Fruit fly (Drosophila melanogaster) whole organism, embryonic: ENCODE data around the gene Polr1C.

Source experiments
- Adf1 ChIP-seq: fragments of 200-800 bp; sonication (Bioruptor generic); IDR thresholded peaks from 2 replicates; pipeline ENCODE4 v1.3.6; 2022; ENCODE audit warnings: missing biosample characterization, missing genetic modification characterization
- Blimp-1 ChIP-seq: fragments of 200-800 bp; sonication (Bioruptor generic); optimal IDR thresholded peaks from 3 replicates; lab custom pipeline; 2018; ENCODE audit warnings: missing biosample characterization, missing genetic modification characterization, mild to moderate bottlenecking, moderate library complexity, missing genetic modification reagents
- CG10366 ChIP-seq: fragments of 200-800 bp; sonication (Bioruptor generic); IDR thresholded peaks from 2 replicates; pipeline ENCODE4 v1.3.6; 2022; ENCODE audit warnings: missing biosample characterization, missing genetic modification characterization
- CG11695 ChIP-seq: fragments of 200-800 bp; sonication (Bioruptor generic); IDR thresholded peaks from 3 replicates; pipeline ENCODE4 v1.3.6; 2022; ENCODE audit warnings: missing biosample characterization, missing genetic modification characterization
- CG12219 ChIP-seq: fragments of 200-800 bp; sonication (Bioruptor generic); optimal IDR thresholded peaks from 3 replicates; lab custom pipeline; 2018; ENCODE audit warnings: missing biosample characterization, mild to moderate bottlenecking, missing genetic modification characterization
- CG14050 ChIP-seq: fragments of 200-800 bp; sonication (Bioruptor generic); IDR thresholded peaks from 3 replicates; pipeline ENCODE4 v1.3.6; 2022; ENCODE audit warnings: missing biosample characterization, missing genetic modification characterization
- CG1603 ChIP-seq: fragments of 200-800 bp; sonication (Bioruptor generic); optimal IDR thresholded peaks from 2 replicates; lab custom pipeline; 2019; ENCODE audit warnings: missing biosample characterization, mild to moderate bottlenecking, missing genetic modification characterization, moderate library complexity
- CG32532 ChIP-seq: fragments of 200-800 bp; sonication (Bioruptor generic); IDR thresholded peaks from 2 replicates; pipeline ENCODE4 v1.3.6; 2022; ENCODE audit warnings: missing biosample characterization, missing genetic modification characterization
- CG42726 ChIP-seq: fragments of 200-800 bp; sonication (Bioruptor generic); IDR thresholded peaks from 2 replicates; pipeline ENCODE4 v1.3.6; 2022; ENCODE audit warnings: missing biosample characterization, missing genetic modification characterization; ENCODE audit not compliant: partially characterized antibody
- CG4707 ChIP-seq: fragments of 200-800 bp; sonication (Bioruptor generic); optimal IDR thresholded peaks from 2 replicates; lab custom pipeline; 2018; ENCODE audit warnings: missing biosample characterization, mild to moderate bottlenecking, missing genetic modification characterization, moderate library complexity
- CG4730 ChIP-seq: fragments of 200-800 bp; sonication (Bioruptor generic); IDR thresholded peaks from 2 replicates; pipeline ENCODE4 v1.3.6; 2022; ENCODE audit warnings: missing biosample characterization, missing genetic modification characterization
- CG6175 ChIP-seq: fragments of 200-800 bp; sonication (Bioruptor generic); IDR thresholded peaks from 3 replicates; pipeline ENCODE4 v1.3.6; 2022; ENCODE audit warnings: missing biosample characterization, missing genetic modification characterization
- CG6791 ChIP-seq: fragments of 200-800 bp; sonication (Bioruptor generic); IDR thresholded peaks from 3 replicates; pipeline ENCODE4 v1.3.6; 2022; ENCODE audit warnings: missing biosample characterization, missing genetic modification characterization; ENCODE audit not compliant: partially characterized antibody
- CG8478 ChIP-seq: fragments of >200 bp; optimal IDR thresholded peaks from 2 replicates; lab custom pipeline; 2018
- D ChIP-seq, 2 experiments: fragments of 200-800 bp in 1 of 2; fragments of >200 bp in 1 of 2; sonication (Bioruptor generic) in 1 of 2; optimal IDR thresholded peaks; 2 replicates in 1 of 2; 3 replicates in 1 of 2; lab custom pipeline; 2017; ENCODE audit warnings: mild to moderate bottlenecking in 1 of 2, missing biosample characterization in 1 of 2, missing genetic modification characterization in 1 of 2, missing genetic modification reagents in 1 of 2
- Drgx ChIP-seq: fragments of 200-800 bp; sonication (Bioruptor generic); IDR thresholded peaks from 2 replicates; pipeline ENCODE4 v1.3.6; 2022; ENCODE audit warnings: missing biosample characterization, missing genetic modification characterization
- ERR ChIP-seq: fragments of 200-800 bp; sonication (Bioruptor generic); optimal IDR thresholded peaks from 2 replicates; lab custom pipeline; 2016; ENCODE audit warnings: missing biosample characterization, missing genetic modification characterization
- Eip74EF ChIP-seq, 2 experiments: fragments of 200-800 bp in 1 of 2; fragments of >200 bp in 1 of 2; sonication (Bioruptor generic) in 1 of 2; optimal IDR thresholded peaks; 2 replicates each; lab custom pipeline; 2017 to 2019; ENCODE audit warnings: missing biosample characterization in 2 of 2, missing genetic modification characterization in 2 of 2, mild to moderate bottlenecking in 1 of 2, moderate library complexity in 1 of 2
- Ets65A ChIP-seq: fragments of 200-800 bp; sonication (Bioruptor generic); peaks from one replicate; lab custom pipeline; 2016; ENCODE audit warnings: missing biosample characterization, missing genetic modification characterization
- H15 ChIP-seq: fragments of 200-800 bp; sonication (Bioruptor generic); IDR thresholded peaks from 3 replicates; pipeline ENCODE4 v1.3.6; 2022; ENCODE audit warnings: missing biosample characterization, missing genetic modification characterization
- HmgD ChIP-seq: fragments of 200-800 bp; sonication (Bioruptor generic); optimal IDR thresholded peaks from 3 replicates; lab custom pipeline; 2016; ENCODE audit warnings: missing biosample characterization, missing genetic modification characterization
- Hr78 ChIP-seq, 2 experiments: fragments of 200-800 bp in 1 of 2; fragments of >200 bp in 1 of 2; sonication (Bioruptor generic) in 1 of 2; optimal IDR thresholded peaks; 2 replicates each; lab custom pipeline; 2017 to 2019; ENCODE audit warnings: missing biosample characterization in 2 of 2, missing genetic modification characterization in 2 of 2, mild to moderate bottlenecking in 1 of 2, moderate library complexity in 1 of 2
- Lim3 ChIP-seq: fragments of 200-800 bp; sonication (Bioruptor generic); IDR thresholded peaks from 2 replicates; pipeline ENCODE4 v1.3.6; 2022; ENCODE audit warnings: missing biosample characterization, missing genetic modification characterization
- Med ChIP-seq: fragments of 200-800 bp; sonication (Bioruptor generic); peaks from one replicate; lab custom pipeline; 2016; ENCODE audit warnings: missing biosample characterization, missing genetic modification characterization, mild to moderate bottlenecking, inconsistent platforms, moderate library complexity
- NFAT ChIP-seq: fragments of 200-800 bp; sonication (Bioruptor generic); IDR thresholded peaks from 2 replicates; pipeline ENCODE4 v1.3.6; 2022; ENCODE audit warnings: missing biosample characterization, missing genetic modification characterization
- Optix ChIP-seq: fragments of 200-800 bp; sonication (Bioruptor generic); IDR thresholded peaks from 3 replicates; pipeline ENCODE4 v1.3.6; 2022; ENCODE audit warnings: missing biosample characterization, missing genetic modification characterization
- Rfx ChIP-seq: fragments of 200-800 bp; sonication (Bioruptor generic); IDR thresholded peaks from 2 replicates; pipeline ENCODE4 v1.3.6; 2022; ENCODE audit warnings: missing biosample characterization, missing genetic modification characterization
- abd-A ChIP-seq: fragments of 200-800 bp; sonication (Bioruptor generic); optimal IDR thresholded peaks from 3 replicates; lab custom pipeline; 2019; ENCODE audit warnings: missing biosample characterization, mild to moderate bottlenecking, missing genetic modification characterization, moderate library complexity
- ac ChIP-seq: fragments of 200-800 bp; sonication (Bioruptor generic); optimal IDR thresholded peaks from 3 replicates; lab custom pipeline; 2017; ENCODE audit warnings: missing biosample characterization, mild to moderate bottlenecking, missing genetic modification characterization
- aop ChIP-seq: fragments of 200-800 bp; sonication (Bioruptor generic); IDR thresholded peaks from 2 replicates; pipeline ENCODE4 v1.3.6; 2022; ENCODE audit warnings: missing biosample characterization, missing genetic modification characterization
- cad ChIP-seq: fragments of >200 bp; optimal IDR thresholded peaks from 2 replicates; lab custom pipeline; 2017; ENCODE audit warnings: missing biosample characterization, missing genetic modification characterization
- chm ChIP-seq: fragments of 200-800 bp; sonication (Bioruptor generic); IDR thresholded peaks from 2 replicates; pipeline ENCODE4 v1.3.6; 2022; ENCODE audit warnings: missing biosample characterization, missing genetic modification characterization
- dpn ChIP-seq, 2 experiments: fragments of 200-800 bp; sonication (Bioruptor generic); optimal IDR thresholded peaks; 3 replicates each; lab custom pipeline; 2016; ENCODE audit warnings: missing biosample characterization in 2 of 2, missing genetic modification characterization in 2 of 2
- ftz-f1 ChIP-seq: fragments of 200-800 bp; sonication (Bioruptor generic); optimal IDR thresholded peaks from 2 replicates; lab custom pipeline; 2016; ENCODE audit warnings: missing biosample characterization, missing genetic modification characterization
- gce ChIP-seq: fragments of 200-800 bp; sonication (Bioruptor generic); IDR thresholded peaks from 3 replicates; pipeline ENCODE4 v1.3.6; 2022; ENCODE audit warnings: missing biosample characterization, missing genetic modification characterization
- gsb-n ChIP-seq: fragments of 200-800 bp; sonication (Bioruptor generic); optimal IDR thresholded peaks from 3 replicates; lab custom pipeline; 2018; ENCODE audit warnings: missing biosample characterization, mild to moderate bottlenecking, missing genetic modification characterization
- klu ChIP-seq: fragments of 200-800 bp; sonication (Bioruptor generic); IDR thresholded peaks from 2 replicates; pipeline ENCODE4 v1.3.6; 2022; ENCODE audit warnings: missing biosample characterization, missing genetic modification characterization
- lmd ChIP-seq: fragments of 200-800 bp; sonication (Bioruptor generic); IDR thresholded peaks from 2 replicates; pipeline ENCODE4 v1.3.6; 2022; ENCODE audit warnings: missing biosample characterization, missing genetic modification characterization
- p53 ChIP-seq: fragments of 200-800 bp; sonication (Bioruptor generic); optimal IDR thresholded peaks from 2 replicates; lab custom pipeline; 2016; ENCODE audit warnings: missing biosample characterization, missing genetic modification characterization
- phol ChIP-seq: fragments of 200-800 bp; sonication (Bioruptor generic); optimal IDR thresholded peaks from 3 replicates; lab custom pipeline; 2018; ENCODE audit warnings: missing biosample characterization, mild to moderate bottlenecking, missing genetic modification characterization, moderate library complexity
- pros ChIP-seq: fragments of 200-800 bp; sonication (Bioruptor generic); optimal IDR thresholded peaks from 3 replicates; lab custom pipeline; 2019; ENCODE audit warnings: missing biosample characterization, mild to moderate bottlenecking, missing genetic modification characterization, moderate library complexity
- rib ChIP-seq: fragments of 200-800 bp; sonication (Bioruptor generic); IDR thresholded peaks from 2 replicates; pipeline ENCODE4 v1.3.6; 2022; ENCODE audit warnings: missing biosample characterization, missing genetic modification characterization
- sr ChIP-seq: fragments of 200-800 bp; sonication (Bioruptor generic); IDR thresholded peaks from 3 replicates; pipeline ENCODE4 v1.3.6; 2022; ENCODE audit warnings: missing biosample characterization, missing genetic modification characterization
- tgo ChIP-seq: fragments of 200-800 bp; sonication (Bioruptor generic); IDR thresholded peaks from 3 replicates; pipeline ENCODE4 v1.3.6; 2022; ENCODE audit warnings: missing biosample characterization, missing genetic modification characterization
- tna ChIP-seq: fragments of 200-800 bp; sonication (Bioruptor generic); IDR thresholded peaks from 2 replicates; pipeline ENCODE4 v1.3.6; 2022; ENCODE audit warnings: missing biosample characterization, missing genetic modification characterization; ENCODE audit not compliant: partially characterized antibody
- trh ChIP-seq: fragments of 200-800 bp; sonication (Bioruptor generic); optimal IDR thresholded peaks from 2 replicates; lab custom pipeline; 2016; ENCODE audit warnings: missing biosample characterization, missing genetic modification characterization
- wor ChIP-seq: fragments of 200-800 bp; sonication (Bioruptor generic); IDR thresholded peaks from 2 replicates; pipeline ENCODE4 v1.3.6; 2022; ENCODE audit warnings: missing biosample characterization, missing genetic modification characterization
- yki ChIP-seq: fragments of >200 bp; optimal IDR thresholded peaks from 3 replicates; lab custom pipeline; 2018
- zfh1 ChIP-seq: fragments of 200-800 bp; sonication (Bioruptor generic); IDR thresholded peaks from 3 replicates; pipeline ENCODE4 v1.3.6; 2022; ENCODE audit warnings: missing biosample characterization, missing genetic modification characterization

Polr1C gene

dm6 chr2L:5000919-5001581, 32.2 kb downstream of the Polr1C start (continued):
- TF ChIP-seq CG14050 (GFP tag; lab: Robert Waterston, UW) (peak; percentile 19; the same call in 2 of the 3 replicates), tgo (GFP tag; lab: Robert Waterston, UW) (no peak; the same call in 2 of the 3 replicates), Drgx (peak; percentile 61), ERR (GFP tag; lab: Kevin White, UChicago) (peak; percentile 49), klu (GFP tag; lab: Robert Waterston, UW) (0 out of 2 replicates have a peak, but pooled peaks have one; percentile 5), pros (peak; percentile 65), Optix (GFP tag; lab: Robert Waterston, UW) (peak; percentile 23; the same call in 2 of the 3 replicates), Rfx (GFP tag; lab: Robert Waterston, UW) (peak; percentile 54), lmd (GFP tag; lab: Robert Waterston, UW) (peak; percentile 20), phol (tag; lab: Kevin White, UChicago) (no peak), H15 (GFP tag; lab: Robert Waterston, UW) (peak; percentile 48; the same call in 2 of the 3 replicates), CG10366 (GFP tag; lab: Robert Waterston, UW) (peak; percentile 34), dpn (GFP tag; optimal IDR thresholded peaks at IDR 0.05; lab: Kevin White, UChicago) (peak in 1 of 2 experiments; percentile 4), tna (peak; percentile 19; the same call in 1 of the 2 replicates), CG11695 (GFP tag; lab: Robert Waterston, UW) (peak; percentile 6; the same call in 1 of the 3 replicates), CG6175 (no peak; the same call in 2 of the 3 replicates), Hr78 (GFP tag; optimal IDR thresholded peaks at IDR 0.05; lab: Kevin White, UChicago) (peak in 1 of 2 experiments; percentile 71), gce (GFP tag; lab: Robert Waterston, UW) (peak; percentile 12; the same call in 1 of the 3 replicates), CG12219 (GFP tag; lab: Kevin White, UChicago) (no peak), ftz-f1 (GFP tag; lab: Kevin White, UChicago) (peak; percentile 100), abd-A (tag; lab: Kevin White, UChicago) (peak; percentile 91), Blimp-1 (GFP tag; lab: Kevin White, UChicago) (peak; percentile 48), HmgD (peak; percentile 81), CG8478 (peak; percentile 92), D (optimal IDR thresholded peaks at IDR 0.05; lab: Kevin White, UChicago) (peak; percentile 57), D (GFP tag; optimal IDR thresholded peaks at IDR 0.05; lab: Kevin White, UChicago) (no peak), CG42726 (GFP tag; lab: Robert Waterston, UW) (peak; percentile 87), CG6791 (GFP tag; lab: Robert Waterston, UW) (peak; percentile 60; the same call in 1 of the 3 replicates), CG1603 (tag; lab: Kevin White, UChicago) (peak; percentile 84), ac (GFP tag; lab: Kevin White, UChicago) (no peak), cad (GFP tag; lab: Kevin White, UChicago) (peak; percentile 34), CG32532 (GFP tag; lab: Robert Waterston, UW) (peak; percentile 50), chm (GFP tag; lab: Robert Waterston, UW) (peak; percentile 28; the same call in 1 of the 2 replicates), wor (GFP tag; lab: Robert Waterston, UW) (0 out of 2 replicates have a peak, but pooled peaks have one; percentile 12), Med (GFP tag; lab: Kevin White, UChicago) (peak; percentile 69), Lim3 (no peak), p53 (GFP tag; lab: Kevin White, UChicago) (no peak), Ets65A (GFP tag; lab: Kevin White, UChicago) (peak; percentile 73), CG4707 (GFP tag; lab: Kevin White, UChicago) (no peak), CG4730 (GFP tag; lab: Robert Waterston, UW) (peak; percentile 24), NFAT (GFP tag; lab: Robert Waterston, UW) (peak; percentile 35), zfh1 (peak; percentile 72), aop (GFP tag; lab: Robert Waterston, UW) (0 out of 2 replicates have a peak, but pooled peaks have one; percentile 43), Adf1 (GFP tag; lab: Robert Waterston, UW) (peak; percentile 52; the same call in 1 of the 2 replicates), Eip74EF (GFP tag; optimal IDR thresholded peaks at IDR 0.05; lab: Kevin White, UChicago) (peak in 1 of 2 experiments; percentile 100), trh (no peak), yki (lab: Kevin White, UChicago) (peak; percentile 21), rib (GFP tag; lab: Robert Waterston, UW) (peak; percentile 84), gsb-n (tag; lab: Kevin White, UChicago) (no peak), sr (GFP tag; lab: Robert Waterston, UW) (0 out of 3 replicates have a peak, but pooled peaks have one; percentile 7)
